Worm (Caenorhabditis elegans) whole organism, L4 larva: ENCODE data around the gene C48D1.1.

Experiments used
- F49E8.2 ChIP-seq: sonication (generic microtip); optimal IDR thresholded peaks from 2 replicates; lab custom pipeline; 2016; ENCODE audit warnings: missing compliant biosample characterization, mild to moderate bottlenecking, missing genetic modification characterization, borderline replicate concordance
- T20F7.1 ChIP-seq: fragments of 200-800 bp; sonication (Bioruptor generic); optimal IDR thresholded peaks from 2 replicates; lab custom pipeline; 2018; ENCODE audit warnings: mild to moderate bottlenecking, missing genetic modification characterization, missing compliant biosample characterization
- Y105C5A.15 ChIP-seq: fragments of 200-800 bp; sonication (Bioruptor generic); IDR thresholded peaks from 2 replicates; pipeline ENCODE4 v1.3.6; 2022; ENCODE audit warnings: missing genetic modification characterization, missing compliant biosample characterization
- Y75B8A.6 ChIP-seq: fragments of 200-800 bp; sonication (Bioruptor generic); IDR thresholded peaks from 2 replicates; pipeline ENCODE4 v1.3.6; 2022; ENCODE audit warnings: missing genetic modification reagents, missing genetic modification characterization, missing compliant biosample characterization
- aha-1 ChIP-seq: fragments of 150-350 bp; peaks from one replicate; lab custom pipeline; 2014; ENCODE audit warnings: missing biosample characterization, missing genetic modification characterization
- ceh-28 ChIP-seq: fragments of 150-350 bp; optimal IDR thresholded peaks from 2 replicates; lab custom pipeline; 2014; ENCODE audit warnings: missing biosample characterization, missing genetic modification reagents, missing genetic modification characterization
- cey-2 ChIP-seq: sonication (generic microtip); optimal IDR thresholded peaks from 3 replicates; lab custom pipeline; 2017; ENCODE audit warnings: missing genetic modification characterization, mild to moderate bottlenecking, missing compliant biosample characterization, antibody characterized with exemption, borderline replicate concordance; ENCODE audit not compliant: insufficient read depth
- daf-12 ChIP-seq: fragments of 150-350 bp; optimal IDR thresholded peaks from 2 replicates; lab custom pipeline; 2014; ENCODE audit warnings: missing biosample characterization, missing genetic modification reagents, missing genetic modification characterization
- daf-16 ChIP-seq, 3 experiments: sonication (generic microtip); optimal IDR thresholded peaks; 2 replicates each; lab custom pipeline; 2016 to 2017; ENCODE audit warnings: missing genetic modification characterization in 3 of 3, missing genetic modification reagents in 3 of 3, mild to moderate bottlenecking in 2 of 3, missing compliant biosample characterization in 2 of 3, missing biosample characterization in 1 of 3, moderate library complexity in 1 of 3
- dmd-9 ChIP-seq: fragments of 200-800 bp; sonication (Bioruptor generic); IDR thresholded peaks from 2 replicates; pipeline ENCODE4 v1.3.6; 2022; ENCODE audit warnings: missing genetic modification reagents, missing genetic modification characterization, missing compliant biosample characterization
- duxl-1 ChIP-seq: sonication (generic microtip); optimal IDR thresholded peaks from 2 replicates; lab custom pipeline; 2016; ENCODE audit warnings: mild to moderate bottlenecking, missing genetic modification characterization, moderate library complexity, missing compliant biosample characterization; ENCODE audit not compliant: poor library complexity
- dve-1 ChIP-seq: sonication (generic microtip); optimal IDR thresholded peaks from 2 replicates; lab custom pipeline; 2017; ENCODE audit warnings: antibody characterized with exemption, mild to moderate bottlenecking, missing genetic modification characterization, missing compliant biosample characterization; ENCODE audit not compliant: insufficient read depth
- egl-27 ChIP-seq: sonication (generic microtip); optimal IDR thresholded peaks from 3 replicates; lab custom pipeline; 2017; ENCODE audit warnings: missing biosample characterization, missing genetic modification reagents, missing genetic modification characterization
- fkh-10 ChIP-seq: fragments of 150-350 bp; optimal IDR thresholded peaks from 2 replicates; lab custom pipeline; 2014; ENCODE audit warnings: missing biosample characterization, missing genetic modification reagents, missing genetic modification characterization
- hlh-11 ChIP-seq: fragments of 200-800 bp; sonication (Bioruptor generic); optimal IDR thresholded peaks from 2 replicates; lab custom pipeline; 2018; ENCODE audit warnings: mild to moderate bottlenecking, missing genetic modification characterization, missing compliant biosample characterization
- lin-1 ChIP-seq: fragments of 200-800 bp; sonication (Bioruptor generic); IDR thresholded peaks from 2 replicates; pipeline ENCODE4 v1.3.6; 2022; ENCODE audit warnings: missing genetic modification reagents, missing genetic modification characterization, missing compliant biosample characterization
- lin-29 ChIP-seq: fragments of 200-800 bp; sonication (Bioruptor generic); IDR thresholded peaks from 2 replicates; pipeline ENCODE4 v1.3.6; 2022; ENCODE audit warnings: missing genetic modification reagents, missing genetic modification characterization, missing compliant biosample characterization
- lin-38 ChIP-seq: fragments of 200-800 bp; sonication (Bioruptor generic); IDR thresholded peaks from 2 replicates; pipeline ENCODE4 v1.3.6; 2022; ENCODE audit warnings: missing genetic modification reagents, missing genetic modification characterization, missing compliant biosample characterization
- madf-5 ChIP-seq, 2 experiments: fragments of 200-800 bp; sonication (Bioruptor generic); IDR thresholded peaks; 2 replicates each; pipeline ENCODE4 v1.3.6; 2022; ENCODE audit warnings: missing compliant biosample characterization in 2 of 2, missing genetic modification characterization in 2 of 2
- mxl-3 ChIP-seq: fragments of 200-800 bp; sonication (Bioruptor generic); optimal IDR thresholded peaks from 2 replicates; lab custom pipeline; 2018; ENCODE audit warnings: mild to moderate bottlenecking, missing genetic modification characterization, missing compliant biosample characterization
- nhr-10 ChIP-seq: fragments of 150-350 bp; optimal IDR thresholded peaks from 2 replicates; lab custom pipeline; 2014; ENCODE audit warnings: missing biosample characterization, missing genetic modification characterization
- nhr-11 ChIP-seq: fragments of 150-350 bp; optimal IDR thresholded peaks from 2 replicates; lab custom pipeline; 2014; ENCODE audit warnings: missing biosample characterization, missing genetic modification characterization
- nhr-28 ChIP-seq: fragments of 150-350 bp; optimal IDR thresholded peaks from 2 replicates; lab custom pipeline; 2014; ENCODE audit warnings: missing biosample characterization, missing genetic modification characterization
- nhr-41 ChIP-seq: fragments of 200-800 bp; sonication (Bioruptor generic); IDR thresholded peaks from 2 replicates; pipeline ENCODE4 v1.3.6; 2022; ENCODE audit warnings: missing genetic modification reagents, missing genetic modification characterization, missing compliant biosample characterization
- nhr-48 ChIP-seq: sonication (generic microtip); optimal IDR thresholded peaks from 2 replicates; lab custom pipeline; 2016; ENCODE audit warnings: mild to moderate bottlenecking, missing genetic modification characterization, missing compliant biosample characterization
- nhr-6 ChIP-seq: fragments of 150-350 bp; optimal IDR thresholded peaks from 2 replicates; lab custom pipeline; 2014; ENCODE audit warnings: missing biosample characterization, missing genetic modification characterization
- pqm-1 ChIP-seq: sonication (generic microtip); optimal IDR thresholded peaks from 2 replicates; lab custom pipeline; 2017; ENCODE audit warnings: missing biosample characterization, missing genetic modification characterization
- tra-1 ChIP-seq: fragments of 200-800 bp; sonication (Bioruptor generic); IDR thresholded peaks from 2 replicates; pipeline ENCODE4 v1.3.6; 2022; ENCODE audit warnings: missing genetic modification reagents, missing genetic modification characterization, missing compliant biosample characterization
- unc-62 ChIP-seq, 3 experiments: fragments of 150-350 bp in 1 of 3; sonication (generic microtip); optimal IDR thresholded peaks in 2 of 3; peaks in 1 of 3; 1 replicate in 1 of 3; 2 replicates in 2 of 3; lab custom pipeline; 2014 to 2017; ENCODE audit warnings: missing biosample characterization in 3 of 3, missing genetic modification characterization in 3 of 3, missing genetic modification reagents in 3 of 3, missing genotype in 1 of 3
- zfp-2 ChIP-seq: sonication (generic microtip); optimal IDR thresholded peaks from 2 replicates; lab custom pipeline; 2016; ENCODE audit warnings: mild to moderate bottlenecking, missing genetic modification characterization, missing compliant biosample characterization
- zfp-3 ChIP-seq: fragments of 200-800 bp; sonication (Bioruptor generic); conservative IDR thresholded peaks from 2 replicates; pipeline ENCODE4 v1.3.6; 2022; ENCODE audit warnings: missing genetic modification reagents, missing genetic modification characterization, missing compliant biosample characterization
- zip-2 ChIP-seq: fragments of 150-350 bp; optimal IDR thresholded peaks from 2 replicates; lab custom pipeline; 2014; ENCODE audit warnings: missing biosample characterization, missing genetic modification characterization
- ztf-11 ChIP-seq: fragments of 150-350 bp; optimal IDR thresholded peaks from 2 replicates; lab custom pipeline; 2014; ENCODE audit warnings: missing biosample characterization, missing genetic modification characterization
- ztf-7 ChIP-seq: fragments of 150-350 bp; optimal IDR thresholded peaks from 2 replicates; lab custom pipeline; 2014; ENCODE audit warnings: missing biosample characterization, missing genetic modification characterization

C48D1.1 gene

DNA sequence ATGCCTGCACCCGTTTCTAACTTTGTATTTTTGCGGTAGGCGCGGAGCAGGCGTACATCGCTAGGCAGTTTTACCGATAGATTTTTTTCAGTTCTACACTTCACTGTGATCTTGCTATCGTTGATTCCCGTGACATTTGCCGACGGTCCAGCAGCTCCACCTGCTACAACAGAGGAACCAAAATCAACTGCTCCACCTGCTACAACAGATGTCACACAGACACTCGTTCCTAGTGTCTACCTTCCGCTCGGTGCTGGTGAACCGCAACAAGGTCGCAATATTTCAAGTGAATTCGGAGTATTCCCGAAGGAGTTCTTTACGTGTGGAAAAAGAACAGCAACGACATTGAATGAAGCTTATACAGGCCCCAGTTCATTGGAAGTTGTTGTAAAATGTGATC, 7.1 kb downstream of the C48D1.1 start:
- TF ChIP-seq pqm-1 (tag; lab: Kevin White, UChicago), result no peak

DNA sequence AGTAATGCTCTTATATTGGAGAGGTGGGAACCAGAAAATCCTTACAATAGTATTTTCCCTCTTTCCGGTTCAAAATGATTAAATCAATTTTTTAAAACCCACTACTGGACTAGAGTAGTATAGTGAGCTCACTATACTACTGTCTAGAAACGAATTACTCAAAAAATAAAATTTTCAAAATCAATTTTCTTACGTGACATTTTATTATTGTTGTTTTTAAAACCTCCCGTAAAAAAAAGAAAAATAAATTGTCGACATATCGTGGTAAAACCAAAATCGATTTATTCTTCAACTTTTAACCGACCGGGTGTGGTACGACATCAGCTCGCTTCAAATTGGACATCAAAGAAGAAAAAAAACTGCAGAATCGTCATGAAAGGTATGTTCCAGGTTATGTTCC, 7.7 kb downstream of the C48D1.1 start, which contains the start of gene F58D2.2:
Gene F58D2.2, plus strand, starts transcription at position 301 of the 400 bp plus-strand sequence.
- TF ChIP-seq zfp-2 (tag; lab: Kevin White, UChicago) (no peak), daf-12 (tag; lab: Kevin White, UChicago) (no peak), daf-16 (GFP tag; optimal IDR thresholded peaks at IDR 0.05; lab: Kevin White, UChicago) (no peak), daf-16 (tag; optimal IDR thresholded peaks at IDR 0.05; lab: Kevin White, UChicago) (no peak), ceh-28 (tag; lab: Kevin White, UChicago) (no peak), nhr-28 (tag; lab: Kevin White, UChicago) (no peak), nhr-41 (GFP tag; lab: Robert Waterston, UW) (no peak), lin-1 (no peak), lin-29 (GFP tag; lab: Robert Waterston, UW) (no peak), fkh-10 (GFP tag; lab: Kevin White, UChicago) (no peak)
- TF ChIP-seq, all 104 proteins: peak for 0

DNA sequence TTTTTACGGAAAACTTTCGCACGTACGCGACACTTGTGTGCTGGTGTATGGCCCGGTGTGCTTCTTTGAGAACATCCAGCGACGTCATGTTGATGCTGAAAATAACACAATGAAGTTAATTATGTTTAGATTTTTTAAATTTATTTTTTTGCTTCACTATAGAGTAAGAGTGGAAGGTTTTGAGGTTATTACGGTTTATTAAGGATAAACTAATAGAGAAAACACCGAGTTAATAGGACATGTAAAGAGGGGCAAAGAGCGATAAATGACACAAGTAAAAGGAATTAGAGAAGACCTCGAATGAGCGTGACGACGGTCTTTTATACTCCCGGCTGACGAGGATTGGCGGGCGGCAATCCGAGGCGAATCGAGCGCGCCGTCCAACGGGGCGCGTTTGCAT, 8.2 kb downstream of the C48D1.1 start, which contains the start of gene F58D2.4:
Gene F58D2.4, minus strand, starts transcription at position 101 of the 400 bp plus-strand sequence.
- no peak for TF ChIP-seq zip-2 (tag; lab: Kevin White, UChicago)
- TF ChIP-seq cey-2 (tag; lab: Kevin White, UChicago), result no peak
- no peak for TF ChIP-seq Y105C5A.15 (GFP tag; lab: Robert Waterston, UW)
- no peak for TF ChIP-seq nhr-48
- TF ChIP-seq unc-62 (GFP tag; optimal IDR thresholded peaks at IDR 0.05 in 1 of 2; lab: Kevin White, UChicago), result no peak
- TF ChIP-seq unc-62 (tag; optimal IDR thresholded peaks at IDR 0.05; lab: Kevin White, UChicago), result no peak
- TF ChIP-seq madf-5 (GFP tag; IDR thresholded peaks at IDR 0.05; lab: Robert Waterston, UW), result no peak
- TF ChIP-seq lin-38, result no peak
- TF ChIP-seq daf-12 (tag; lab: Kevin White, UChicago), result no peak
- no peak for TF ChIP-seq nhr-28 (tag; lab: Kevin White, UChicago)
- no peak for TF ChIP-seq F49E8.2 (tag; lab: Kevin White, UChicago)
- TF ChIP-seq egl-27 (tag; lab: Kevin White, UChicago), result no peak
- no peak for TF ChIP-seq dve-1 (tag; lab: Kevin White, UChicago)
- no peak for TF ChIP-seq dmd-9 (GFP tag; lab: Robert Waterston, UW)
- TF ChIP-seq T20F7.1 (GFP tag; lab: Kevin White, UChicago), result no peak
- TF ChIP-seq zfp-3 (GFP tag; lab: Robert Waterston, UW), result no peak
- TF ChIP-seq nhr-6 (tag; lab: Kevin White, UChicago), result no peak
- no peak for TF ChIP-seq mxl-3 (GFP tag; lab: Kevin White, UChicago)
- no peak for TF ChIP-seq lin-29 (GFP tag; lab: Robert Waterston, UW)

DNA sequence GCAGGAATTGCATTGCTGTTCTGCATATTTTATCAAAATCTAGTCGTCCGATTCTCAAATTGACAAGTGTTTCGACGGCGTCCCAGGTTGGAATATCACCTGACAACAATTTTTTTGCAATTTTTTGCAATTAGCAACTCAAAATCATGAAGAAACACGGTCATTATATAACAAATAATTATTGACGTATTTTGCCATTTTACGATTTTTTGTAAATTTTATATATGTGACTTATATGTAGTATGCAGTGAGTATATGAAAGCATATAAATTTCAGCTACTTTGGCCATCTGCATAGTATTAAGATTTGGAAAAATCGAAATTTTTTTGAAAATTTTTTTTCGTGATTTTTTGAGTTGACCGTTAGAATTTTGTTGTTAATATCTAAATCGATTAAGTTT, 16.5 kb downstream of the C48D1.1 start, which contains the start of gene F58D2.3:
Gene F58D2.3, minus strand, starts transcription at position 101 of the 400 bp plus-strand sequence.
- TF ChIP-seq nhr-48, result no peak

DNA sequence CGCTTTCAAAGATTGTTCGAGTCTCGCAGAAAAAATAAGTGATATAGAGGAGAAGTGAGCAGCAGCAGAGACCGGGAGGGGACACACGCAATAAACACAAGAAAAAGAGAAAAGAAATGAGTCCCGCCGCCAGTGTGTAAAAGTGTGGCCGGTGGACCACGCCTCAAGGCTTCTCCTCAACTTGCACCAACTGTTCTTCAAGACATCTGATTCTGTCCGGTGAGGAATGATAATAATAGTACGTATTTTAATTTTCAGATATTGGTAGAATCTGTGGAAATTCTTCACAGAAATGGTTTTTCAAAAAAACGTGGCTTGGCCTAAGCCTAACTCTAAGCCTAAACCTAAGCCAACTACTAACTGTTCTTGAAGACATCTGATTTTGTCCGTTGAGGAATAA, 17.9 kb downstream of the C48D1.1 start, which contains the start of gene lev-1:
Gene lev-1, minus strand, starts transcription at position 101 of the 400 bp plus-strand sequence.
- no peak for TF ChIP-seq hlh-11 (tag; lab: Kevin White, UChicago)
- TF ChIP-seq zfp-2 (tag; lab: Kevin White, UChicago), result no peak
- no peak for TF ChIP-seq duxl-1 (tag; lab: Kevin White, UChicago)
- no peak for TF ChIP-seq Y75B8A.6 (GFP tag; lab: Robert Waterston, UW)
- no peak for TF ChIP-seq lin-1
- TF ChIP-seq daf-12 (tag; lab: Kevin White, UChicago), result no peak
- TF ChIP-seq tra-1, result no peak
- no peak for TF ChIP-seq nhr-11 (tag; lab: Kevin White, UChicago)
- peak in 1 of 2 experiments; percentile 76 for TF ChIP-seq unc-62 (GFP tag; optimal IDR thresholded peaks at IDR 0.05 in 1 of 2; lab: Kevin White, UChicago)
- TF ChIP-seq unc-62 (tag; optimal IDR thresholded peaks at IDR 0.05; lab: Kevin White, UChicago), result no peak
- no peak for TF ChIP-seq nhr-10 (tag; lab: Kevin White, UChicago)
- TF ChIP-seq aha-1 (tag; lab: Kevin White, UChicago), result peak; percentile 4
- no peak for TF ChIP-seq ztf-7
- TF ChIP-seq ztf-11 (tag; lab: Kevin White, UChicago), result no peak
